Worm (Caenorhabditis elegans): ENCODE results near the gene nhr-13.

nhr-13 gene

ce11 chrV:2233177-2233576, 40.9 kb downstream of the nhr-13 start, which contains the start of gene nhr-96:
Gene nhr-96 (plus strand): TSS chrV:2233477.
- TF ChIP-seq cog-1 (tag; optimal IDR thresholded peaks at IDR 0.05) (no peak), ref-1 (GFP tag; conservative IDR thresholded peaks at IDR 0.05) (no peak), med-1 (GFP tag; optimal IDR thresholded peaks at IDR 0.05; ENCODE audit: insufficient read depth) (no peak), flt-1 (GFP tag; IDR thresholded peaks at IDR 0.05) (no peak), ztf-29 (GFP tag; IDR thresholded peaks at IDR 0.05) (no peak), T22C8.4 (GFP tag; IDR thresholded peaks at IDR 0.05) (no peak), klf-2 (GFP tag; conservative IDR thresholded peaks at IDR 0.05) (no peak), ztf-23 (GFP tag; IDR thresholded peaks at IDR 0.05) (no peak), tab-1 (GFP tag; IDR thresholded peaks at IDR 0.05) (no peak)

ce11 chrV:2235848-2236247, 43.6 kb downstream of the nhr-13 start, which contains the start of gene cyp-33C4:
Gene cyp-33C4 (plus strand): TSS chrV:2236140.
- TF ChIP-seq T22C8.4 (GFP tag; IDR thresholded peaks at IDR 0.05) (no peak), ztf-29 (GFP tag; IDR thresholded peaks at IDR 0.05) (no peak), tab-1 (GFP tag; IDR thresholded peaks at IDR 0.05) (no peak), flt-1 (GFP tag; IDR thresholded peaks at IDR 0.05) (no peak), ztf-23 (GFP tag; IDR thresholded peaks at IDR 0.05) (no peak), cog-1 (tag; optimal IDR thresholded peaks at IDR 0.05) (no peak)

- TF ChIP-seq klf-2 (GFP tag; conservative IDR thresholded peaks at IDR 0.05), result no peak
- no peak for TF ChIP-seq flt-1 (GFP tag; IDR thresholded peaks at IDR 0.05)
- no peak for TF ChIP-seq ref-1 (GFP tag; conservative IDR thresholded peaks at IDR 0.05)
- no peak for TF ChIP-seq ztf-29 (GFP tag; IDR thresholded peaks at IDR 0.05)
- TF ChIP-seq cog-1 (tag; optimal IDR thresholded peaks at IDR 0.05), result no peak
- no peak for TF ChIP-seq T22C8.4 (GFP tag; IDR thresholded peaks at IDR 0.05)
- TF ChIP-seq tab-1 (GFP tag; IDR thresholded peaks at IDR 0.05), result no peak
- no peak for TF ChIP-seq ztf-23 (GFP tag; IDR thresholded peaks at IDR 0.05)
- TF ChIP-seq med-1 (GFP tag; optimal IDR thresholded peaks at IDR 0.05; ENCODE audit: insufficient read depth), result no peak
Observed at ce11 chrV:2238012-2238411, 45.7 kb downstream of the nhr-13 start.

ce11 chrV:2242630-2243029, 50.3 kb downstream of the nhr-13 start, which contains the start of gene cyp-33C3:
Gene cyp-33C3 (plus strand): TSS chrV:2242778.
- TF ChIP-seq ref-1 (GFP tag; conservative IDR thresholded peaks at IDR 0.05), result no peak

DNA sequence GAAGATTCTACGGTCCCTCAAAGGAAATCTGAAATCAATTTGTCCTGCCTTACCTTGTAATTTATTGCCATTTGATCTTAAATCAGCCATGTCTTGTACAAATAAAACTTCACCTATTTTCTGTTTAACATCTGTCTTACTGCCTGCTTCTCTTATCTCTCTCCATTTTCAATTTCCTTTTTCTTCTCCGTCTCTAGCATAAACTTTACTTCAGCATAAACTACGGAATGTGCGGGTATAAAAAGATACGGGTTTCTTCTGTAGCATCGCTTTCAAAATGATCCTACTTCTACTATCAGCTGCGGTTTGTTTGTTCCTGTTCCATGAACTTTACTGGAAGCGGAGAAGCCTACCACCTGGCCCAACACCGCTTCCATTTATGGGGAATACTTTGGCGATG, 52.5 kb downstream of the nhr-13 start, which contains the start of gene cyp-33C5:
cyp-33C5 (plus strand) TSS at position 254 of the 400 bp plus-strand sequence.
- no peak for TF ChIP-seq ztf-23 (GFP tag; IDR thresholded peaks at IDR 0.05)
- no peak for TF ChIP-seq ref-1 (GFP tag; conservative IDR thresholded peaks at IDR 0.05)
- no peak for TF ChIP-seq klf-2 (GFP tag; conservative IDR thresholded peaks at IDR 0.05)
- no peak for TF ChIP-seq T22C8.4 (GFP tag; IDR thresholded peaks at IDR 0.05)
- TF ChIP-seq med-1 (GFP tag; optimal IDR thresholded peaks at IDR 0.05; ENCODE audit: insufficient read depth), result no peak
- no peak for TF ChIP-seq tab-1 (GFP tag; IDR thresholded peaks at IDR 0.05)
- TF ChIP-seq cog-1 (tag; optimal IDR thresholded peaks at IDR 0.05), result no peak
- no peak for TF ChIP-seq flt-1 (GFP tag; IDR thresholded peaks at IDR 0.05)

Data from whole organism, midembryonic.